Worm (Caenorhabditis elegans) whole organism, L3 larva: ENCODE results near the gene pgp-3.

Experiments used
- nhr-11 ChIP-seq: fragments of 150-350 bp; optimal IDR thresholded peaks from 2 replicates; lab custom pipeline; 2014; ENCODE audit warnings: missing biosample characterization, missing genetic modification characterization
- unc-62 ChIP-seq: fragments of 150-350 bp; sonication (generic microtip); optimal IDR thresholded peaks from 4 replicates; lab custom pipeline; 2014; ENCODE audit warnings: missing biosample characterization, missing genetic modification reagents, missing genetic modification characterization

ce11 chrX:11339375-11339924 is 12.5 kb upstream of the pgp-3 start, which contains the start of gene aco-1:
- TF ChIP-seq nhr-11 (tag; lab: Kevin White, UChicago) (no peak), unc-62 (GFP tag; lab: Kevin White, UChicago) (no peak)
